Worm (Caenorhabditis elegans) whole organism, L4 larva: ENCODE data around the gene srh-41.
A peak's percentile ranks its signal among the peaks of the same experiment; 100 is the strongest.

ENCODE experiments used
- F37D6.2 ChIP-seq: sonication (generic microtip); optimal IDR thresholded peaks from 2 replicates; lab custom pipeline; 2016; ENCODE audit warnings: mild to moderate bottlenecking, missing genetic modification characterization, missing compliant biosample characterization
- F49E8.2 ChIP-seq: sonication (generic microtip); optimal IDR thresholded peaks from 2 replicates; lab custom pipeline; 2016; ENCODE audit warnings: missing compliant biosample characterization, mild to moderate bottlenecking, missing genetic modification characterization, borderline replicate concordance
- T20F7.1 ChIP-seq: fragments of 200-800 bp; sonication (Bioruptor generic); optimal IDR thresholded peaks from 2 replicates; lab custom pipeline; 2018; ENCODE audit warnings: mild to moderate bottlenecking, missing genetic modification characterization, missing compliant biosample characterization
- T26A8.4 ChIP-seq: fragments of 200-800 bp; sonication (Bioruptor generic); IDR thresholded peaks from 2 replicates; pipeline ENCODE4 v1.3.6; 2022; ENCODE audit warnings: missing genetic modification characterization, missing compliant biosample characterization
- Y48G9A.11 ChIP-seq: fragments of 200-800 bp; sonication (Bioruptor generic); IDR thresholded peaks from 2 replicates; pipeline ENCODE4 v1.3.6; 2022; ENCODE audit warnings: missing genetic modification reagents, missing genetic modification characterization, missing compliant biosample characterization
- Y75B8A.6 ChIP-seq: fragments of 200-800 bp; sonication (Bioruptor generic); IDR thresholded peaks from 2 replicates; pipeline ENCODE4 v1.3.6; 2022; ENCODE audit warnings: missing genetic modification reagents, missing genetic modification characterization, missing compliant biosample characterization
- aha-1 ChIP-seq: fragments of 150-350 bp; peaks from one replicate; lab custom pipeline; 2014; ENCODE audit warnings: missing biosample characterization, missing genetic modification characterization
- ceh-20 ChIP-seq: fragments of 200-800 bp; sonication (Bioruptor generic); IDR thresholded peaks from 2 replicates; pipeline ENCODE4 v1.3.6; 2022; ENCODE audit warnings: missing genetic modification reagents, missing genetic modification characterization, missing compliant biosample characterization
- ctbp-1 ChIP-seq: fragments of 200-800 bp; sonication (Bioruptor generic); IDR thresholded peaks from 2 replicates; pipeline ENCODE4 v1.3.6; 2022; ENCODE audit warnings: missing genetic modification reagents, missing genetic modification characterization, missing compliant biosample characterization
- daf-19 ChIP-seq: fragments of 200-800 bp; sonication (Bioruptor generic); conservative IDR thresholded peaks from 2 replicates; pipeline ENCODE4 v1.3.6; 2022; ENCODE audit warnings: missing genetic modification characterization, missing compliant biosample characterization
- dmd-6 ChIP-seq: fragments of 200-800 bp; sonication (Bioruptor generic); IDR thresholded peaks from 2 replicates; pipeline ENCODE4 v1.3.6; 2022; ENCODE audit warnings: missing genetic modification reagents, missing genetic modification characterization, missing compliant biosample characterization
- dpl-1 ChIP-seq: fragments of 150-350 bp; optimal IDR thresholded peaks from 2 replicates; lab custom pipeline; 2014; ENCODE audit warnings: missing biosample characterization, missing genetic modification reagents, missing genetic modification characterization
- fkh-10 ChIP-seq: fragments of 150-350 bp; optimal IDR thresholded peaks from 2 replicates; lab custom pipeline; 2014; ENCODE audit warnings: missing biosample characterization, missing genetic modification reagents, missing genetic modification characterization
- hlh-11 ChIP-seq: fragments of 200-800 bp; sonication (Bioruptor generic); optimal IDR thresholded peaks from 2 replicates; lab custom pipeline; 2018; ENCODE audit warnings: mild to moderate bottlenecking, missing genetic modification characterization, missing compliant biosample characterization
- hmg-1.1 ChIP-seq: fragments of 200-800 bp; sonication (Bioruptor generic); IDR thresholded peaks from 2 replicates; pipeline ENCODE4 v1.3.6; 2022; ENCODE audit warnings: missing genetic modification reagents, missing genetic modification characterization, missing compliant biosample characterization
- lim-7 ChIP-seq: fragments of 200-800 bp; sonication (Bioruptor generic); IDR thresholded peaks from 2 replicates; pipeline ENCODE4 v1.3.6; 2022; ENCODE audit warnings: missing genetic modification characterization, missing compliant biosample characterization
- lin-1 ChIP-seq: fragments of 200-800 bp; sonication (Bioruptor generic); IDR thresholded peaks from 2 replicates; pipeline ENCODE4 v1.3.6; 2022; ENCODE audit warnings: missing genetic modification reagents, missing genetic modification characterization, missing compliant biosample characterization
- lin-13 ChIP-seq: fragments of 150-350 bp; optimal IDR thresholded peaks from 2 replicates; lab custom pipeline; 2014; ENCODE audit warnings: missing biosample characterization, missing genetic modification reagents, missing genetic modification characterization
- lin-15B ChIP-seq: fragments of 150-350 bp; sonication (generic microtip); optimal IDR thresholded peaks from 3 replicates; lab custom pipeline; 2014; ENCODE audit warnings: missing biosample characterization, missing genetic modification characterization
- lin-29 ChIP-seq: fragments of 200-800 bp; sonication (Bioruptor generic); IDR thresholded peaks from 2 replicates; pipeline ENCODE4 v1.3.6; 2022; ENCODE audit warnings: missing genetic modification reagents, missing genetic modification characterization, missing compliant biosample characterization
- lin-38 ChIP-seq: fragments of 200-800 bp; sonication (Bioruptor generic); IDR thresholded peaks from 2 replicates; pipeline ENCODE4 v1.3.6; 2022; ENCODE audit warnings: missing genetic modification reagents, missing genetic modification characterization, missing compliant biosample characterization
- lsy-2 ChIP-seq, 2 experiments: fragments of 150-350 bp in 1 of 2; sonication (generic microtip) in 1 of 2; optimal IDR thresholded peaks; 2 replicates each; lab custom pipeline; 2014 to 2017; ENCODE audit warnings: missing biosample characterization in 2 of 2, missing genetic modification characterization in 2 of 2
- mdt-29 ChIP-seq: fragments of 200-800 bp; sonication (Bioruptor generic); IDR thresholded peaks from 2 replicates; pipeline ENCODE4 v1.3.6; 2022; ENCODE audit warnings: missing genetic modification reagents, missing genetic modification characterization, missing compliant biosample characterization
- mep-1 ChIP-seq: fragments of 150-350 bp; sonication (generic microtip); optimal IDR thresholded peaks from 3 replicates; lab custom pipeline; 2014; ENCODE audit warnings: missing biosample characterization, missing genetic modification characterization
- mes-2 ChIP-seq: sonication (generic microtip); optimal IDR thresholded peaks from 2 replicates; lab custom pipeline; 2016; ENCODE audit warnings: missing genotype, mild to moderate bottlenecking, missing genetic modification characterization, missing compliant biosample characterization; ENCODE audit not compliant: poor library complexity, severe bottlenecking
- mxl-3 ChIP-seq: fragments of 200-800 bp; sonication (Bioruptor generic); optimal IDR thresholded peaks from 2 replicates; lab custom pipeline; 2018; ENCODE audit warnings: mild to moderate bottlenecking, missing genetic modification characterization, missing compliant biosample characterization
- nhr-102 ChIP-seq: sonication (generic microtip); optimal IDR thresholded peaks from 2 replicates; lab custom pipeline; 2016; ENCODE audit warnings: mild to moderate bottlenecking, missing genetic modification characterization, moderate library complexity, missing compliant biosample characterization
- nhr-111 ChIP-seq: fragments of 200-800 bp; sonication (Bioruptor generic); optimal IDR thresholded peaks from 2 replicates; lab custom pipeline; 2018; ENCODE audit warnings: mild to moderate bottlenecking, missing genetic modification characterization, missing compliant biosample characterization
- nhr-237 ChIP-seq: sonication (generic microtip); optimal IDR thresholded peaks from 2 replicates; lab custom pipeline; 2017; ENCODE audit warnings: missing biosample characterization, missing genetic modification characterization
- nhr-25 ChIP-seq: sonication (generic microtip); optimal IDR thresholded peaks from 2 replicates; lab custom pipeline; 2017; ENCODE audit warnings: missing genetic modification characterization, mild to moderate bottlenecking, missing compliant biosample characterization, antibody characterized with exemption, moderate library complexity, borderline replicate concordance; ENCODE audit not compliant: insufficient read depth
- nhr-41 ChIP-seq: fragments of 200-800 bp; sonication (Bioruptor generic); IDR thresholded peaks from 2 replicates; pipeline ENCODE4 v1.3.6; 2022; ENCODE audit warnings: missing genetic modification reagents, missing genetic modification characterization, missing compliant biosample characterization
- nhr-42 ChIP-seq: fragments of 200-800 bp; sonication (Bioruptor generic); IDR thresholded peaks from 2 replicates; pipeline ENCODE4 v1.3.6; 2022; ENCODE audit warnings: missing genetic modification characterization, missing compliant biosample characterization
- nhr-48 ChIP-seq: sonication (generic microtip); optimal IDR thresholded peaks from 2 replicates; lab custom pipeline; 2016; ENCODE audit warnings: mild to moderate bottlenecking, missing genetic modification characterization, missing compliant biosample characterization
- nhr-77 ChIP-seq: fragments of 150-350 bp; optimal IDR thresholded peaks from 2 replicates; lab custom pipeline; 2014; ENCODE audit warnings: missing biosample characterization, missing genetic modification characterization
- pha-4 ChIP-seq, 2 experiments: fragments of 150-350 bp in 1 of 2; fragments of 200-800 bp in 1 of 2; sonication (Bioruptor generic) in 1 of 2; IDR thresholded peaks in 1 of 2; optimal IDR thresholded peaks in 1 of 2; 2 replicates each; pipeline versions ENCODE4 v1.3.6 to Lab custom; 2014 to 2022; ENCODE audit warnings: missing genetic modification characterization in 2 of 2, missing genetic modification reagents in 2 of 2, missing biosample characterization in 1 of 2, missing compliant biosample characterization in 1 of 2
- php-3 ChIP-seq: fragments of 200-800 bp; sonication (Bioruptor generic); IDR thresholded peaks from 2 replicates; pipeline ENCODE4 v1.3.6; 2022; ENCODE audit warnings: missing genetic modification reagents, missing genetic modification characterization, missing compliant biosample characterization
- pqm-1 ChIP-seq: sonication (generic microtip); optimal IDR thresholded peaks from 2 replicates; lab custom pipeline; 2017; ENCODE audit warnings: missing biosample characterization, missing genetic modification characterization
- rbr-2 ChIP-seq: sonication (generic microtip); optimal IDR thresholded peaks from 2 replicates; lab custom pipeline; 2016; ENCODE audit warnings: missing genotype, missing genetic modification characterization, missing compliant biosample characterization
- saeg-2 ChIP-seq: fragments of 200-800 bp; sonication (Bioruptor generic); IDR thresholded peaks from 2 replicates; pipeline ENCODE4 v1.3.6; 2022; ENCODE audit warnings: missing genetic modification reagents, missing genetic modification characterization, missing compliant biosample characterization
- spr-3 ChIP-seq: fragments of 200-800 bp; sonication (Bioruptor generic); optimal IDR thresholded peaks from 2 replicates; lab custom pipeline; 2018; ENCODE audit warnings: mild to moderate bottlenecking, missing genetic modification characterization, missing compliant biosample characterization
- tag-97 ChIP-seq: fragments of 200-800 bp; sonication (Bioruptor generic); IDR thresholded peaks from 2 replicates; pipeline ENCODE4 v1.3.6; 2022; ENCODE audit warnings: missing genetic modification characterization, missing compliant biosample characterization
- tra-1 ChIP-seq: fragments of 200-800 bp; sonication (Bioruptor generic); IDR thresholded peaks from 2 replicates; pipeline ENCODE4 v1.3.6; 2022; ENCODE audit warnings: missing genetic modification reagents, missing genetic modification characterization, missing compliant biosample characterization
- unc-130 ChIP-seq: sonication (generic microtip); optimal IDR thresholded peaks from 2 replicates; lab custom pipeline; 2016; ENCODE audit warnings: missing genetic modification reagents, missing genetic modification characterization, missing compliant biosample characterization
- unc-39 ChIP-seq: sonication (generic microtip); optimal IDR thresholded peaks from 2 replicates; lab custom pipeline; 2017; ENCODE audit warnings: missing biosample characterization, missing genetic modification characterization
- zfp-3 ChIP-seq: fragments of 200-800 bp; sonication (Bioruptor generic); conservative IDR thresholded peaks from 2 replicates; pipeline ENCODE4 v1.3.6; 2022; ENCODE audit warnings: missing genetic modification reagents, missing genetic modification characterization, missing compliant biosample characterization
- zip-11 ChIP-seq: fragments of 200-800 bp; sonication (Bioruptor generic); IDR thresholded peaks from 2 replicates; pipeline ENCODE4 v1.3.6; 2022; ENCODE audit warnings: missing genetic modification characterization, missing compliant biosample characterization
- ztf-11 ChIP-seq: fragments of 150-350 bp; optimal IDR thresholded peaks from 2 replicates; lab custom pipeline; 2014; ENCODE audit warnings: missing biosample characterization, missing genetic modification characterization

Gene srh-41

ce11 chrII:14250147-14250965 is 36.8 kb downstream of the srh-41 start, which contains the start of gene hmg-1.1 (continued):
- TF ChIP-seq zfp-3 (GFP tag; lab: Robert Waterston, UW) (0 out of 2 replicates have a peak, but pooled peaks have one; percentile 31), unc-130 (GFP tag; lab: Kevin White, UChicago) (peak; percentile 11), F49E8.2 (tag; lab: Kevin White, UChicago) (no peak), lin-29 (GFP tag; lab: Robert Waterston, UW) (no peak), fkh-10 (GFP tag; lab: Kevin White, UChicago) (peak; percentile 25), lin-15B (tag; lab: Kevin White, UChicago) (no peak), lin-13 (GFP tag; lab: Kevin White, UChicago) (peak; percentile 95), dpl-1 (GFP tag; lab: Kevin White, UChicago) (peak; percentile 74), ceh-20 (GFP tag; lab: Robert Waterston, UW) (peak; percentile 55; the same call in 1 of the 2 replicates), aha-1 (peak; percentile 99), mdt-29 (peak; percentile 30; the same call in 1 of the 2 replicates), lin-38 (GFP tag; lab: Robert Waterston, UW) (peak; percentile 57; the same call in 1 of the 2 replicates), php-3 (GFP tag; lab: Robert Waterston, UW) (peak; percentile 53; the same call in 1 of the 2 replicates), mxl-3 (GFP tag; lab: Kevin White, UChicago) (peak; percentile 91), zip-11 (GFP tag; lab: Robert Waterston, UW) (no peak), T20F7.1 (peak; percentile 76), F37D6.2 (tag; lab: Kevin White, UChicago) (peak; percentile 65), nhr-111 (GFP tag; lab: Kevin White, UChicago) (peak; percentile 5), lin-1 (GFP tag; lab: Robert Waterston, UW) (peak; percentile 66), nhr-237 (tag; lab: Kevin White, UChicago) (no peak), nhr-102 (tag; lab: Kevin White, UChicago) (peak; percentile 58), daf-19 (GFP tag; lab: Robert Waterston, UW) (no peak), hlh-11 (tag; lab: Kevin White, UChicago) (peak; percentile 96), ztf-11 (tag; lab: Kevin White, UChicago) (no peak), lim-7 (GFP tag; lab: Robert Waterston, UW) (peak; percentile 30; the same call in 1 of the 2 replicates), saeg-2 (GFP tag; lab: Robert Waterston, UW) (no peak), Y48G9A.11 (GFP tag; lab: Robert Waterston, UW) (no peak), pha-4 (GFP tag; IDR thresholded peaks at IDR 0.05; lab: Robert Waterston, UW) (peak; percentile 53; the same call in 1 of the 2 replicates), pha-4 (tag; optimal IDR thresholded peaks at IDR 0.05; lab: Kevin White, UChicago) (peak; percentile 46), rbr-2 (peak; percentile 89), nhr-77 (tag; lab: Kevin White, UChicago) (peak; percentile 94), T26A8.4 (GFP tag; lab: Robert Waterston, UW) (peak; percentile 62; the same call in 1 of the 2 replicates), nhr-42 (peak; percentile 63; the same call in 1 of the 2 replicates), mes-2 (tag; lab: Kevin White, UChicago) (peak; percentile 44), nhr-25 (tag; lab: Kevin White, UChicago) (peak; percentile 78), dmd-6 (GFP tag; lab: Robert Waterston, UW) (peak; percentile 71), Y75B8A.6 (GFP tag; lab: Robert Waterston, UW) (0 out of 2 replicates have a peak, but pooled peaks have one; percentile 18), mep-1 (tag; lab: Kevin White, UChicago) (peak; percentile 94), ctbp-1 (peak; percentile 83), hmg-1.1 (GFP tag; lab: Robert Waterston, UW) (peak; percentile 94), unc-39 (tag; lab: Kevin White, UChicago) (no peak), tag-97 (no peak), tra-1 (GFP tag; lab: Robert Waterston, UW) (peak; percentile 65), lsy-2 (tag; optimal IDR thresholded peaks at IDR 0.05; lab: Kevin White, UChicago) (peak; percentile 62 to 80), nhr-41 (GFP tag; lab: Robert Waterston, UW) (no peak), spr-3 (peak; percentile 66), nhr-48 (tag; lab: Kevin White, UChicago) (peak; percentile 41), pqm-1 (tag; lab: Kevin White, UChicago) (peak; percentile 22)
